Worm (Caenorhabditis elegans): ENCODE measurements around the gene unc-3.

DNA sequence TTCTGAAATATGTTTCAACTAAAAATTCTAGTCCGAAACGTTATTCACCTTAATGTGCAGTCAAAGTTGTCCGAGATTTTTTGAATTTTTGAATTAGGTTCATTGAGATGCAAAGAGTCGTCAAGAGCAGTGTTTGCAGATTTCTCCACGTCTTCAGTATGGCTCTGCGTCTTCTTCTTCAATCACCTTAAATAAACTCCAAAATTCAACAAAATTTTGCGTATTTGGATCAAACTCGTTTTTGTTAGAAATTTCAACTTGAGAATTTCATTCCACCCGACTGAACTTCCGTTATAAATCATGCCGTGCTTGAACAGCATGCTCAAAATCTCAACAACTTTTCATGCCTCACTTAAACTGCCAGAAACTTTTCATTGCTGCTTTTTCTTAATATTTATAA is 38.7 kb downstream of the unc-3 start, which contains the start of gene T04C10.3:
- no peak for TF ChIP-seq pha-4 (tag; optimal IDR thresholded peaks at IDR 0.05)
- no peak for TF ChIP-seq ceh-19 (GFP tag; optimal IDR thresholded peaks at IDR 0.05)
- no peak for TF ChIP-seq nfya-1 (tag; optimal IDR thresholded peaks at IDR 0.05)
- no peak for TF ChIP-seq sox-4 (tag; optimal IDR thresholded peaks at IDR 0.05)
- TF ChIP-seq nhr-232 (tag; optimal IDR thresholded peaks at IDR 0.05) = no peak
- no peak for TF ChIP-seq rnt-1 (tag; optimal IDR thresholded peaks at IDR 0.05)
- no peak for TF ChIP-seq ceh-24 (tag; optimal IDR thresholded peaks at IDR 0.05)
- no peak for TF ChIP-seq ama-1 (optimal IDR thresholded peaks at IDR 0.05)
- no peak for TF ChIP-seq pros-1 (tag; optimal IDR thresholded peaks at IDR 0.05)
- TF ChIP-seq nhr-11 (tag; optimal IDR thresholded peaks at IDR 0.05) = no peak

Data from whole organism, late embryonic.